Worm (Caenorhabditis elegans): ENCODE results near the gene Y41C4A.21.
"Not testable (repeated sequence)": the region's sequence is repeated elsewhere in the genome, so short reads cannot be mapped to it uniquely, and the experiment has no call there.

The Y41C4A.21 gene

ce11 chrIII:11750817-11751216 lies 18.7 kb downstream of the Y41C4A.21 start:
- no peak for TF ChIP-seq unc-62 (GFP tag; optimal IDR thresholded peaks at IDR 0.05)

ce11 chrIII:11757892-11758291 lies 25.7 kb downstream of the Y41C4A.21 start:
- no peak for TF ChIP-seq unc-62 (GFP tag; optimal IDR thresholded peaks at IDR 0.05)

ce11 chrIII:11760634-11761033 lies 28.5 kb downstream of the Y41C4A.21 start:
- TF ChIP-seq unc-62 (GFP tag; optimal IDR thresholded peaks at IDR 0.05), result no peak

- not testable (repeated sequence) for TF ChIP-seq unc-62 (GFP tag; optimal IDR thresholded peaks at IDR 0.05)
Observed at ce11 chrIII:11773581-11773980, 41.4 kb downstream of the Y41C4A.21 start, which contains the start of gene gbf-1. gbf-1 (minus strand) TSS chrIII:11773681.

ce11 chrIII:11774508-11775000 lies 42.4 kb downstream of the Y41C4A.21 start, which contains the start of gene immp-1:
immp-1 (plus strand) TSS chrIII:11774950.
- no peak for TF ChIP-seq unc-62 (GFP tag; optimal IDR thresholded peaks at IDR 0.05)

DNA sequence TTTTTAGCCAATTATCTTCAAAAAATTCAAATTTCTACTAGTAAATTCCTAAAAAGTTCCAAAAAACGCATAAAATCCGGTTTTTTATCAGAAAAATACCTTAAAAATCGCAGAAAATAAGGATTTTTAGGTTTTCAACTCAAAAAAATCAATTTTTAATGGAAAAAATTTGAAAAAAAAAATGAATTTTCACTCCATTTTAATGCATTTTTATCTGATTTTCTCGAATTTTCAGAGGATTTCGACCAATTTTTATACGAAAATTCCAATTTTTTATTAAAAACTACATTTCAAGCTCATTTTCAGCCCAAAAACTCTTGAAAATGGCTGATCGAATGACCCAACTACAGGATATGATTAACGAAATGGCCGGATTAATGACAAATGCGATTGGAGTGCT lies 45.2 kb downstream of the Y41C4A.21 start, which contains the start of gene mdt-21:
mdt-21 (plus strand) TSS at position 301 of the 400 bp plus-strand sequence.
- no peak for TF ChIP-seq unc-62 (GFP tag; optimal IDR thresholded peaks at IDR 0.05)

DNA sequence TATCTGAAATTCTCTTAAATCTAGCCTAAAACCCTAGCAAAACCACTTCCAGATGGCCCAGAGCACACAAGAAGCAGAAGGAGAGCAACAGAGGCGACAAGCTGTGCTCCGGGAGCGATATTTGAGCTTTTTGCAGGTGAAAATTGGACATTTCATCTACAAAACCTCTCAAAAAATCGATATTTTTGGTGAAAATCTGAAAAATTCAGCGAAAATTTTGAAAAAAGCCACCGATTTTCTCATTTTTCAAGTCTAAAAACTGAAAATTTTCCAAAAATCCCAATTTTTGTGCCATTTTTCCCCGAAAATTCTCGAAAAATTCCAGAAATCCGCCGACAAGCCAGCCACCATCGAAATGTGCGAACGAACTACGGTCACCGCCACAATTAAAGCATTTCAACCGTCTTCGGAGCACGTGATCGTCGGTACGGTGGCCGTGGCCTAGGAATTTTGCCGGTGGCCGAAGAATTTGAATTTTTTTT lies 48.1 kb downstream of the Y41C4A.21 start, which contains the start of gene C24H11.5:
C24H11.5 (plus strand) TSS at position 51 of the 482 bp plus-strand sequence.
- TF ChIP-seq unc-62 (GFP tag; optimal IDR thresholded peaks at IDR 0.05), result no peak

ce11 chrIII:11781800-11782199 lies 49.6 kb downstream of the Y41C4A.21 start, which contains the start of gene srd-74:
srd-74 (plus strand) TSS chrIII:11782100.
- no peak for TF ChIP-seq unc-62 (GFP tag; optimal IDR thresholded peaks at IDR 0.05)
